Worm (Caenorhabditis elegans): Measurements from ENCODE around the gene F20G2.1.

F20G2.1 gene

DNA sequence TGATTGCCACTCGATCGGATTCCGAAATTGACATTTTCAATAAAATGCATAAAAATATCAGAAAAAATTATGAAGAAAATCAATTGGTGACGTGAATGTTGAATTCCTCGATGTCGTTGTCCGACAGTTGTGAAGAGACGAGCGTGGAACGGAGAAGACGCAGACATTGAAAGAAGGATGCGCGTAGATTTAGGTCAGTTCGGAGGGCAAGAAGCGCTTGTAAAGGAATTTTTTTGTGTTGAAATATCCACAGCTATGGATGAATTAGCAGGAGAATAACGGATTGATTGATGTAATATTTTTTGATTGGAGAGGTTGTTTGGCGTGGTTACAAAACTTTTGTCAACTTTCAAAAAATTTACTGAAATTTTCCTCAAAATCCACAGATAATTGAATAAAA is 15.0 kb upstream of the F20G2.1 start, which contains the start of gene F20G2.3:
Gene F20G2.3 (minus strand): TSS at position 101 of the 400 bp plus-strand sequence.
- TF ChIP-seq unc-62 (GFP tag; optimal IDR thresholded peaks at IDR 0.05): no peak

DNA sequence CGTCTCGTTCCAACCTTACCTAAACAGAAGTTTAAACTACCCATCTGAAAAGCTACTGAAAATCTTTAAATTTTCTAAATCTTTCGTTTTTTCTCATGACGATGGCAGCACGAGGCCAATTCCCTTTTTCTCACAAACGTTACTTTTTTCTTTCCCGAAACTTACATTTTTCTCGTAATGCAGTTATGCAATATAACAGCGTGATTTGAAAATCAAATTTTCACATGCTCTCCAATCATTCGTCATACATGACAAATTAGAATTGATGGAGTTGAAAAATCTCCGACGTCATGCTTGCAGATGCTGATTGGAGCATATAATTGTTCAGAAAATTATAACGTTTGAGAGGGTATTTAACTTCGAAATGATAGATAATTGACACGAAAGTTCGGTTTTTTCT is 10.3 kb upstream of the F20G2.1 start:
- no peak for TF ChIP-seq unc-62 (GFP tag; optimal IDR thresholded peaks at IDR 0.05)

DNA sequence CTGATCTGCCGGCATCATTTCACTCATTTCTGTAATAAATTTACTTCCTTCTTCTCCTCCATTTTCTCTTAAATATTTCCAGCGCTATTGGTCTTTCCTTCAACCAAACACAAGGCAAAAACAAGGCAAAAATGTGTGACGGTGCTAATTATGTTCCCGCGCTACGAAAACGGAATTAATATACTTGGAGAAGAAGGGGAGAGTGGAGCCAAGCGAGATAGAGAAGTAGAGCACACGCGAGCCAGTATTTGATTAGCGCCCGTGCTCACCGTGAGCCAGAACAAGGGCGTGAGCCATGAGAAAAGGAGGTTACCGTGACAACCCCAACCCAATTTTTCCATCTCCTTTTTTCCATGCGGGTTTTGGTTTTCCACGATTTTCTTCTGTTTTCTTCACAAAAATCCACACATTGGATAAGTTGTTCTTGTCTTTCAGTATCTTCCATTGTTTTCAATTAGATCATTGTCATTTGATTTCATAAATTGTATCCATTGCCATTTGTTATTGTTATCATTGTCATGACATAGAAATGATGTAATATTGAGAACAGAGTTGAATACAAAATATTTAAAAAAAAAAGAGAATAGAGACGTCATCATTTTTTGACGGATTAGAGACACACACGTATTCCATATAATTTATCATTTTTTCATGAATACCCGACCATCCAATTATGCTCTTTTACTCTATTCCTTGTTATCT is 9.2 kb upstream of the F20G2.1 start, which contains the start of gene F20G2.6:
Gene F20G2.6 (plus strand): TSS at position 652 of the 702 bp plus-strand sequence.
- no peak for TF ChIP-seq unc-62 (GFP tag; optimal IDR thresholded peaks at IDR 0.05)

DNA sequence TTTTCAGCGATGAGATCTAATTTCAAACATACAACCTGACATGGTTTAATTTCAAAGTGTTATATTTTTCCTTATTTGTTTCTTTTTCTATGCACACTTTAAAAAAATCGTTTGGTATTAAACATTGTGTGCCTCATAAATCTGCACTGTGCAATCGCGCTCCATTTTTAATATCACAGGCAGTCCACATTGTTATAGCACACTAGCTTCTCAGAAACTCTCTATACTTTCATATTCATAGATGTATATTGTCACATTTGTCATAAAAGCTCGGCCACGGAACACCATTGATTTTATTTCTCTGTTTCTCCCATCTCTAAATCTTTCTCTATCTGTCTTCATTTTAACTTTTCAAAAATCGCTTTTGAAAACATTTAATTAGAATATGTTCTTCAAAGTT is 4.0 kb upstream of the F20G2.1 start:
- no peak for TF ChIP-seq unc-62 (GFP tag; optimal IDR thresholded peaks at IDR 0.05)

DNA sequence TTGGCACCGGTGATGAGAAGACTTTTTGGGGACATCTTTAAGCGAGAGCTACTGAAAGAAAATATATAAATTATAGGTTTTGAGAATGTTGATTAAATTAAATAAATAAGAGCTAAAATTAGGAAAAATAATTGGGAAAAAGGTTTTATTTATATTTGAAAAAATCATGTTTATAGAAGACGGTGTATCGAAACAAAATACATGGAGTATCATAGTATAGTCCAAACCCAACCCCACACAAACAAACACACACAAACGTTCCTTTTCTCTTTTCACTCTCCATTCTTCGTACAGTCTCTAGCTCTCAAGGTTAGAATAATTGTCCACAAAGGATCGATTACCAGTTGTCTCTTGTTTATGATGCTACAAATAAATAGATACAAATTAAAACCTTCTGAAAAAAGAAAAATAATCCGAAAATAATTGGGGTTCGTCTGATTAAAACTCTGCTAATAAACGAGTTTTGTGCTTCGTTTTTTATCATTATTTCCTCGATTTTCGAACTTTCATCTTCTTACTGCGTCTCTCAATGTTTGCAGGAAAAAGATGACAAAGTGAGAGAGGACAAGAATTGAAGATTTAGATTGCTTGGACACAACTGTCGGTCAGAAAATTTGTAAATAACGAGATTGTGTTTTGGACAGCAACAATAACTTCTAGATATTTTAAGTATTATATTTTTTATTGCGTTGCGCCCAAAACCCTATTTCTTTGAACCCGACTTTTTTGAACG is 3.1 kb upstream of the F20G2.1 start, which contains the start of gene F20G2.2:
Gene F20G2.2 (minus strand): TSS at position 51 of the 733 bp plus-strand sequence.
- no peak for TF ChIP-seq unc-62 (GFP tag; optimal IDR thresholded peaks at IDR 0.05)

DNA sequence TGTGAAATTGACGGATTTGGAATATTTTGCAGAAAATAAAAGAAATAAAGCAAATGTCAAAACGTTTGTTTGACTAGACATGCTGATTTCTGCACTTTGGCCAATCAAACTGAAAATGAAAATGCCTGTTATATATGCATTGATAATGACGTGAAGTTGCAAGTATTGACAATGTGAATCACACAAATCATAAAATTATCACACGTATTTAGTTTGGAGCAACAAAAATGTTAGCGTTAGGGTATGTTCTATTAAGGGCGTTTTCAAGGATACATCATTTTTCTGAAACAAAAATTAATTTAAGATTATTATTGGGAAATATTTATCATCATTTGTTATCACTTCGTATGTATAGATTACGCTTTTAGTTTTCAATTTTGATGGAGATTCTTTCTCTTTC is 1.6 kb downstream of the F20G2.1 start, which contains the start of gene cld-9:
Gene cld-9 (minus strand): TSS at position 81 of the 400 bp plus-strand sequence.
- no peak for TF ChIP-seq unc-62 (GFP tag; optimal IDR thresholded peaks at IDR 0.05)

DNA sequence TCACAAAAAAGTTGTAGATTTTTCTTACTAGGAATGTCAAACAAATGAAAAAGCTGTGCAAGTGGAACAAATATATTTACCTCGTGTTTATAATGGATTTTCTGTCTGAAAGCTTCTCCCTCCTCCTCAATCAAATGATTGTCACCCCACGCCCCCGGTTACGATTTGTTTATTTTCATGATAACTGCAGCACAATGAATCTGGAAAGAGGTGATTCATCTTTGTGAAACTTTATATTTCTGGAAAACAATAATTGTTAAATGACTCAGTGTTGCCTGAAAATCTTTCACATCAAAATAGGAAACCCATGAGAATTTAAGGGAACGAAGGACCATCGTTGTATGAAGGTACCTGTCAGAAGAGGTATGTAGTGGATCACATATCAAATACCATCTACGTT is 4.7 kb downstream of the F20G2.1 start, which contains the start of gene F35E12.10:
Gene F35E12.10 (minus strand): TSS at position 101 of the 400 bp plus-strand sequence.
- no peak for TF ChIP-seq unc-62 (GFP tag; optimal IDR thresholded peaks at IDR 0.05)

DNA sequence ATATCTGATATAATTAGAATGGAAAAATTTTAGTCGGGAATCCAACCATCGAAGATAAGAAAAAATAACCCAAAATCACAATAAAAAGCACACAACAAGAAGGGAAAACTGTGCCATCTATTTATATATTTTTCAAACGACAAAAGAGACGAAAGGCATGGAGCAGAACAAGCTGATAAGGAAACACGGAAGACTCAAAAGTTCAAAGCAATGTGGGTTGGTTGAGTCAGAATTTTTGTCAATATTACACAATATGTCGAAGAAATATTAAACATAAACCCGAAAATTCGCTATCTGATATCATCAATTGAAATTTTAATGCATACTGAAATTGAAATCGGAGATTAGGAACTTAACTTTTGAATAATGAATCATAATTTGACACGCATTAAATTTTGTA is 8.5 kb downstream of the F20G2.1 start, which contains the start of gene F35E12.9:
Gene F35E12.9 (minus strand): TSS at position 227 of the 400 bp plus-strand sequence.
- no peak for TF ChIP-seq unc-62 (GFP tag; optimal IDR thresholded peaks at IDR 0.05)

DNA sequence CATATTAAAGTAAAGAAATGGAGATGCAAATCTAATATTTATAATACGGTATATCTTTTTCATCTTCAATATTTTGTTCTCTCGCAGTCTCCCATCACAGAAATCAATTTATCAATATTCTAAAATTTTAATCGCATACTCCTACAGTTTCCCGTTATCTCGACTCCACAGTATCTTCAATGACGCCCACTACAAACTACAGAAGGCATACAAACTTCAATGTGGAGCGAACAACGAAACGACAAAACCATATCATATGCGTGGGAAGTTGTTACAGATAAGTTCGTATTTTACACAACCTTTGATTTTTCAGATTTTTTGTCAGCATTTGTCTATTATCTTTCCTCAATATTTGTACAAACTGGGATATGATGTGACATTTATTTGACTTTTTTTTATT is 13.5 kb downstream of the F20G2.1 start:
- no peak for TF ChIP-seq unc-62 (GFP tag; optimal IDR thresholded peaks at IDR 0.05)

DNA sequence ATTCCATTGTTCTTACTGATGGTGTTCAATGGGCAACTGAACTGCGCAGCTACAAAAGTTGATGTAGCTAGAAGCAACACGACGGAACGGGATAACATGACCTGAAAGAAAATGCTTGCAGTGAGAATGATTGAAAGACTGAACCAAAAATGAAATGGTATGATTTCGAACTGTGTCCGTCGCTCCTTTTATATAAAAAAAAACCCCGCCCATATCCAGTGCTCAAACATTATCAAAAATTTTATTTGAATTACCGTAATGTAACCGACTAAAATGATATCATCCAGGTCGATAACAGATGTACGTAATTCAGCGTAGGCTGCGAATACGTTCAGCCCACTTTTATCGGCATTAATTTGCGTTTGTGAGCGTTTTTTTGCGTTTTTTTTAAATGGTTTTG is 15.0 kb downstream of the F20G2.1 start, which contains the start of gene irg-5:
Gene irg-5 (minus strand): TSS at position 101 of the 400 bp plus-strand sequence.
- no peak for TF ChIP-seq unc-62 (GFP tag; optimal IDR thresholded peaks at IDR 0.05)

DNA sequence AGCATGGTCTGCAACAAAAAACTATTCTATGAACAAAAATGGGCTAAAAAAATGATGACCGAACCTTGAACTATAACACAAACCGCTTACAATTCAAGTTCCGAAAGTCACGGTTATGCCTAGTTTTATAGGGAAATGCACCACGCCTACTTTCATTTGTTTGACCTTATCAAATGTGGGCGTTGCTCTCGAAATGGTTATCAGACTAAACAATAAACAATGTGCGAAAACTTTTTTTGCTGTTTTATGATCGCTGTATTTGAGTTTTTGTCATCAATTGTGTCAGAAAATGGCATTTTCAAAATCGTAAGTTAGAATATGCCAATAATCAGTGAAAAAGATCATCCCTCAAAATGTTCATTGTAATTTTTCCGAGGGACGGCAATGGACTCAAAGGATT is 17.2 kb downstream of the F20G2.1 start, which contains the start of gene F35E12.6:
Gene F35E12.6 (minus strand): TSS at position 101 of the 400 bp plus-strand sequence.
- no peak for TF ChIP-seq unc-62 (GFP tag; optimal IDR thresholded peaks at IDR 0.05)

DNA sequence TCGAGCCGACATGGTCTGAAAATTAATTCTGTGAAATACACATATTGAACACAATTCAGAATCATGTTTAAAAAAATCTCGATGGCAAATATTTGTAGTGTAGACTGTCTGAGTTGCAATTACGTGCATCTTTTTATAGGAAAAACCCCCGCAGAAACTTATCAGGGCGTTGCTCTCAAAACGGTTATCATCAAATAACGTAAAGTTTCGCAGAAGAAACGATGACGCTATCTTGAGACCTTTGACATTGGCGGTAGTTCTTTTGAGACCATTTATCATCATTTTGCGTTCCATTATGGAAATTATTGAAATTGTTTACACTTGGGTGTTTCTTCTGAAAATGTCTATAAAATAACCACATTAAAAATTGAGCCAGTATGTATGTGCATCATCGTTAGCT is 22.6 kb downstream of the F20G2.1 start, which contains the start of gene dct-17:
Gene dct-17 (minus strand): TSS at position 23 of the 400 bp plus-strand sequence.
- TF ChIP-seq unc-62 (GFP tag; optimal IDR thresholded peaks at IDR 0.05): no peak

DNA sequence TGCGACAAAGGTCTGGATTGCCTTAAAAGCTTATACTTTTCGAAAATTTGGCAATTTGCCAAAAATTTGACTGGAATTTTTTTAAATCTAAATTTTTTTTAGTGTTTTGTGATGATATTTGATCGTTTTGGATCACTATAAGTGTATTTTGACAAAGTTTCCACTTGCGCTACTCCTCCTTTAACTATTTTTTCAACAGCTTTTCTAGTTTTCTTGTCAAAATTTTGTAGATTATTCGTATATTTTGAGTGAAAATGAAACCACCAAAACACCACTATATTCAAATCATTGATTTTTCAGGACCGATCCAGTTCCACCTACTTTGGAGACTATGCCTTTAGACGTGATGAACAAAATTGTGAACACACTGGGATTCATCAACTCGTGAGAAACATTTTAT is 27.8 kb downstream of the F20G2.1 start, which contains the start of gene fbxa-181:
Gene fbxa-181 (plus strand): TSS at position 301 of the 400 bp plus-strand sequence.
- TF ChIP-seq unc-62 (GFP tag; optimal IDR thresholded peaks at IDR 0.05): no peak

DNA sequence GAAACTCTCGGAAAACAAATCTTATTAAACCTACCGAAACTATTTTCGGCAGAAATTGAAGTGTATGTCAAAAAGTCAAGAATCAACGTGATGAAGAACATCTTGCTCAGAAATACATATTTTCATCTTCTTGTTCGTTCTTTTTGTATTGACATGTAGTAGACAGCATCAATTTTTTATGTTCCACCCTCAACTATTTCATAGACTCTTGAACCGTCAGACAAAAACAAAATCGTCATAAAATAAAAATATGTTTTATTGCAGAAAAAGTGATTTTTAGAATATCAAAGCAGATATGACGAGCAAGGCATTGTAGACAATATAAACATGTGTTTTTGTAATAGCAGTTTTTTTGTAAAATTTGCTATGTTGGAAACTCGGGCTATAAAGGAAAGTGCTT is 28.6 kb downstream of the F20G2.1 start, which contains the start of gene F35E12.2:
Gene F35E12.2 (minus strand): TSS at position 101 of the 400 bp plus-strand sequence.
- TF ChIP-seq unc-62 (GFP tag; optimal IDR thresholded peaks at IDR 0.05): no peak

DNA sequence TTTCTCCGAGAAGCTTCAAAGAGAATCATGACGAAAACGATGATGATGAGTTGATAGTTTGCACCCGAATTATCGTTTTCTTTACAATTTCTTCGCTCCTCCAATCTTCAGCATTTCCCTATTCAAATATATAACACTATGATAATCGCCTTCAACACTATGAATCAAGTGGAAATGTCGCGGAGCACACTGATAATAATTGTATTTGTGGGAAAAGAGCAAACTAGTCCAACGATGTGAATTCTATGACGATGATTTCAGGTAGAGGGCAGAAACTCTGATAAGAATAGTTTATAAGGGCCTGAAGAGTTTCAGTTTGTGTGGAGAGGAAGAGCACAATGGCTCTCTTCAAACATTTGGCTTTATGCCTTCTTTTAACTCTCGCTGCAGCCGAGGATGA is 36.9 kb downstream of the F20G2.1 start, which contains the start of gene T01D3.6:
Gene T01D3.6 (plus strand): TSS at position 294 of the 400 bp plus-strand sequence.
- no peak for TF ChIP-seq unc-62 (GFP tag; optimal IDR thresholded peaks at IDR 0.05)

DNA sequence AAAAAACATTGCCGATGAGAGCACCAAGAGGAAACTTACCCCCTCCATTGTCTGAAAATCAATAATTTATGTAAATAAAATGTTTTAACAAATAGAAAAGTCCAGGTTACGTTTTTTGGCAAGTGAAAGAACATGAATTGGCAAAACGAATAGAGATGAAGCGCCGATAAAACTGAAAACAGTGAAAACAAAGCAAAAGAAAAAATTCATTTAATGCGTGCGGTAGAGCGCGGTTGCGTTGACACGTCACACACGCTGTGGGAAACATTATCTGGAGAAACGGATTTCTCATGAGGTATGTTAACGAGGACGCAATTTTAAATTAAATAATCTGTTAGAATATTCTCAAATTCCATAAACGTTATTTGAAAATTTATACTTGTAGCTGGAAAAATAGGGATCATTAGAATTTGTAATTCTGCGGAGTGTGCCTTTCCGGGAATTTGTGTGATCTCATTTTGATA is 38.1 kb downstream of the F20G2.1 start, which contains the start of gene zipt-9:
Gene zipt-9 (minus strand): TSS at position 51 of the 464 bp plus-strand sequence.
- TF ChIP-seq unc-62 (GFP tag; optimal IDR thresholded peaks at IDR 0.05): no peak
